Fruit fly (Drosophila melanogaster) ovary, adult (tissue): ENCODE results near the gene Cyp6a18.

ENCODE experiments used
- CG17801 ChIP-seq: fragments of 200-800 bp; optimal IDR thresholded peaks from 2 replicates; lab custom pipeline; 2019; ENCODE audit warnings: missing biosample characterization, mild to moderate bottlenecking, missing genetic modification characterization, moderate library complexity; ENCODE audit not compliant: partially characterized antibody

The Cyp6a18 gene

dm6 chr3R:27519879-27520278 lies 41.4 kb downstream of the Cyp6a18 start:
- no peak for TF ChIP-seq CG17801

- no peak for TF ChIP-seq CG17801
Observed at dm6 chr3R:27520415-27520916, 42.0 kb downstream of the Cyp6a18 start, which contains the start of gene CG12885. Gene CG12885 (plus strand): TSS chr3R:27520866.
